Worm (Caenorhabditis elegans): ENCODE measurements around the gene srh-145.

The srh-145 gene

DNA sequence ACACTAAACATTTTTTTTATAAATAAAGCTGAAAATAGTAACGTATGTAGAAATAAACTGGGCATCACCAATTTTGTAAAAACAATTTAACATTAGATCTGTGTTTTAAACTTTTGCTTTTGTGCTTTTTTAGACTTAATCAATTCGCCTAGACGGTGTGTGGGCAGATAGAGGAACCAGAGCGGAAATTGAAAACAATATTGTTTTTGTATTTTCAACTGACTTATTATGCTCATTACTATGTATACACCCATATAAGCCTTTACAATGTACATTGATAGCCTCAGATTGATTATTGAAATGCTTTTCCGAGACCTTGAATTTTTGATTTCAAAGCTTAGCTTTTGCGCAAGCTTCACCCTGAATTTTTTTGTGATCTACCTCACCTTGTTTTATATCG lies 19.4 kb downstream of the srh-145 start, which contains the start of gene str-73:
Gene str-73 (plus strand): TSS at position 301 of the 400 bp plus-strand sequence.
- TF ChIP-seq nhr-12 (tag; optimal IDR thresholded peaks at IDR 0.05) (no peak), ZK546.5 (tag; optimal IDR thresholded peaks at IDR 0.05) (no peak), dmd-4 (tag; optimal IDR thresholded peaks at IDR 0.05) (no peak), lin-39 (tag; optimal IDR thresholded peaks at IDR 0.05) (no peak), egl-27 (tag; optimal IDR thresholded peaks at IDR 0.05) (no peak), skn-1 (tag; optimal IDR thresholded peaks at IDR 0.05) (no peak)

ce11 chrV:16433471-16433870 lies 23.0 kb downstream of the srh-145 start, which contains the start of gene clec-234:
Gene clec-234 (minus strand): TSS chrV:16433571.
- TF ChIP-seq ztf-1 (GFP tag; conservative IDR thresholded peaks at IDR 0.05): no peak
- TF ChIP-seq sma-3 (GFP tag; optimal IDR thresholded peaks at IDR 0.05): no peak
- TF ChIP-seq unc-39 (tag; optimal IDR thresholded peaks at IDR 0.05): no peak
- no peak for TF ChIP-seq nhr-77 (tag; optimal IDR thresholded peaks at IDR 0.05)
- no peak for TF ChIP-seq ZK546.5 (tag; optimal IDR thresholded peaks at IDR 0.05)
- no peak for TF ChIP-seq nhr-23 (tag; optimal IDR thresholded peaks at IDR 0.05)
- TF ChIP-seq alr-1 (tag; optimal IDR thresholded peaks at IDR 0.05): no peak
- TF ChIP-seq ama-1 (optimal IDR thresholded peaks at IDR 0.05): no peak
- no peak for TF ChIP-seq nhr-11 (tag; optimal IDR thresholded peaks at IDR 0.05)
- TF ChIP-seq crh-2 (tag; optimal IDR thresholded peaks at IDR 0.05): no peak
- TF ChIP-seq elt-3 (tag; optimal IDR thresholded peaks at IDR 0.05): no peak
- no peak for TF ChIP-seq lsy-2 (tag; optimal IDR thresholded peaks at IDR 0.05)
- TF ChIP-seq unc-55 (GFP tag; optimal IDR thresholded peaks at IDR 0.05): no peak
- TF ChIP-seq egl-27 (tag; optimal IDR thresholded peaks at IDR 0.05): no peak
- TF ChIP-seq peb-1 (tag; optimal IDR thresholded peaks at IDR 0.05): no peak
- TF ChIP-seq zag-1 (tag; optimal IDR thresholded peaks at IDR 0.05): no peak
- no peak for TF ChIP-seq sem-4 (tag; optimal IDR thresholded peaks at IDR 0.05)
- TF ChIP-seq ztf-4 (tag; optimal IDR thresholded peaks at IDR 0.05): no peak
- TF ChIP-seq aly-2 (tag; optimal IDR thresholded peaks at IDR 0.05): no peak

ce11 chrV:16435510-16435909 lies 25.0 kb downstream of the srh-145 start, which contains the start of the genes F26D2.13 and F26D2.14:
Gene F26D2.13 (minus strand): TSS chrV:16435610.
Gene F26D2.14 (plus strand): TSS chrV:16435855.
- no peak for TF ChIP-seq peb-1 (tag; optimal IDR thresholded peaks at IDR 0.05)
- TF ChIP-seq zag-1 (tag; optimal IDR thresholded peaks at IDR 0.05): no peak
- no peak for TF ChIP-seq blmp-1 (tag; optimal IDR thresholded peaks at IDR 0.05; ENCODE audit: insufficient read depth)
- no peak for TF ChIP-seq nhr-21 (tag; optimal IDR thresholded peaks at IDR 0.05)
- no peak for TF ChIP-seq lin-13 (GFP tag; optimal IDR thresholded peaks at IDR 0.05)
- no peak for TF ChIP-seq mdl-1 (tag; optimal IDR thresholded peaks at IDR 0.05)
- no peak for TF ChIP-seq mab-5 (tag; optimal IDR thresholded peaks at IDR 0.05)
- no peak for TF ChIP-seq unc-39 (tag; optimal IDR thresholded peaks at IDR 0.05)

ce11 chrV:16437546-16437945 lies 27.0 kb downstream of the srh-145 start, which contains the start of gene F26D2.15:
Gene F26D2.15 (plus strand): TSS chrV:16437846.
- TF ChIP-seq crh-2 (tag; optimal IDR thresholded peaks at IDR 0.05): no peak
- no peak for TF ChIP-seq nhr-25 (tag; optimal IDR thresholded peaks at IDR 0.05)
- TF ChIP-seq ama-1 (optimal IDR thresholded peaks at IDR 0.05): no peak
- no peak for TF ChIP-seq egl-27 (tag; optimal IDR thresholded peaks at IDR 0.05)
- no peak for TF ChIP-seq sma-9 (GFP tag; optimal IDR thresholded peaks at IDR 0.05)
- no peak for TF ChIP-seq sma-9 (tag; optimal IDR thresholded peaks at IDR 0.05)
- TF ChIP-seq sma-3 (GFP tag; optimal IDR thresholded peaks at IDR 0.05): no peak
- no peak for TF ChIP-seq dmd-4 (tag; optimal IDR thresholded peaks at IDR 0.05)
- TF ChIP-seq nhr-21 (tag; optimal IDR thresholded peaks at IDR 0.05): no peak
- no peak for TF ChIP-seq mdl-1 (tag; optimal IDR thresholded peaks at IDR 0.05)
- no peak for TF ChIP-seq Y55F3AM.14 (GFP tag; optimal IDR thresholded peaks at IDR 0.05)
- no peak for TF ChIP-seq nhr-23 (tag; optimal IDR thresholded peaks at IDR 0.05)
- TF ChIP-seq unc-62 (GFP tag; optimal IDR thresholded peaks at IDR 0.05): no peak

ce11 chrV:16443626-16444025 lies 33.1 kb downstream of the srh-145 start, which contains the start of gene srh-141:
Gene srh-141 (plus strand): TSS chrV:16443926.
- no peak for TF ChIP-seq nhr-12 (tag; optimal IDR thresholded peaks at IDR 0.05)
- TF ChIP-seq nhr-10 (tag; optimal IDR thresholded peaks at IDR 0.05): no peak
- no peak for TF ChIP-seq mab-5 (tag; optimal IDR thresholded peaks at IDR 0.05)
- no peak for TF ChIP-seq nhr-129 (tag; optimal IDR thresholded peaks at IDR 0.05)
- TF ChIP-seq lin-11 (tag; optimal IDR thresholded peaks at IDR 0.05): no peak
- TF ChIP-seq nhr-21 (tag; optimal IDR thresholded peaks at IDR 0.05): no peak
- TF ChIP-seq lin-39 (tag; optimal IDR thresholded peaks at IDR 0.05): no peak

Data from whole organism, L2 larva.